Fruit fly (Drosophila melanogaster): ENCODE measurements around the gene red.

DNA sequence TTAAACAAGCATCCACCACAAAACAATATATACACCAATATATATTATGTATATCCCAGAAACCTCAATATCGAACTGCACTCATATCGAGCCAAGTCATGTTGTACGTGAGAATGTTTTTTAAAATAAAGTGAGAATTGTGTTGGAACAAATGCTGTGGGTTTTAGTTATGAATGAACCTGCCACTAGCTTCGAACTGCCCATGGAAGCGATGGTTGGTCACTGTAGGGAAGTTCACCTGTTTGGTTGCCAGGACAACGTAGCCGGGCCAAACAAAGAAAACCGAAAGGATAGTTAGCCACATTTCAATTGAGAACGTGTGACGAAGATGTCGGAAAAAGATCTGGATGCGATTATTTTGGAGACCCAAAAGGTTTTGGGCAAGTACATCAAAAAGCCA is 13.3 kb downstream of the red start, which contains the start of gene IFT54:
- no peak for TF ChIP-seq bab1 (GFP tag; optimal IDR thresholded peaks at IDR 0.05)
- TF ChIP-seq CG14711 (tag; optimal IDR thresholded peaks at IDR 0.05), result no peak
- TF ChIP-seq Hr96 (GFP tag; optimal IDR thresholded peaks at IDR 0.05), result no peak
- TF ChIP-seq CG12768 (GFP tag; optimal IDR thresholded peaks at IDR 0.05), result no peak
- TF ChIP-seq cic (GFP tag; optimal IDR thresholded peaks at IDR 0.05), result no peak
- no peak for TF ChIP-seq kay (GFP tag; ENCODE audit: borderline replicate concordance)
- TF ChIP-seq CG1620 (GFP tag; optimal IDR thresholded peaks at IDR 0.05), result no peak
- no peak for TF ChIP-seq CG7045 (GFP tag; optimal IDR thresholded peaks at IDR 0.05)
- TF ChIP-seq ovo (GFP tag; optimal IDR thresholded peaks at IDR 0.05), result no peak
- no peak for TF ChIP-seq CG11617 (GFP tag; optimal IDR thresholded peaks at IDR 0.05)
